Worm (Caenorhabditis elegans): ENCODE results near the gene gei-6.

gei-6 gene

ce11 chrV:7214802-7215201 lies 15.8 kb downstream of the gei-6 start, which contains the start of gene soap-1:
Gene soap-1 (minus strand): TSS chrV:7214902.
- TF ChIP-seq hnd-1 (tag; optimal IDR thresholded peaks at IDR 0.05) (no peak), sea-1 (GFP tag; conservative IDR thresholded peaks at IDR 0.05) (no peak), hmg-4 (GFP tag; optimal IDR thresholded peaks at IDR 0.05) (no peak), pes-1 (GFP tag; IDR thresholded peaks at IDR 0.05) (no peak)

- TF ChIP-seq flt-1 (GFP tag; IDR thresholded peaks at IDR 0.05) (no peak), ama-1 (optimal IDR thresholded peaks at IDR 0.05) (no peak), pes-1 (GFP tag; IDR thresholded peaks at IDR 0.05) (no peak), tra-4 (tag; optimal IDR thresholded peaks at IDR 0.05) (no peak), tbx-37 (GFP tag; conservative IDR thresholded peaks at IDR 0.05) (no peak), scrt-1 (GFP tag; IDR thresholded peaks at IDR 0.05) (no peak), ets-7 (tag; optimal IDR thresholded peaks at IDR 0.05) (no peak), hnd-1 (tag; optimal IDR thresholded peaks at IDR 0.05) (no peak), aly-1 (tag; optimal IDR thresholded peaks at IDR 0.05) (no peak), B0310.2 (tag; optimal IDR thresholded peaks at IDR 0.05) (no peak), tbx-11 (GFP tag; IDR thresholded peaks at IDR 0.05) (no peak)
Observed at ce11 chrV:7209001-7209400, 21.6 kb downstream of the gei-6 start.

- no peak for TF ChIP-seq scrt-1 (GFP tag; IDR thresholded peaks at IDR 0.05)
- no peak for TF ChIP-seq pes-1 (GFP tag; IDR thresholded peaks at IDR 0.05)
- TF ChIP-seq ets-7 (tag; optimal IDR thresholded peaks at IDR 0.05), result no peak
- TF ChIP-seq flt-1 (GFP tag; IDR thresholded peaks at IDR 0.05), result no peak
- no peak for TF ChIP-seq ama-1 (optimal IDR thresholded peaks at IDR 0.05)
- TF ChIP-seq hnd-1 (tag; optimal IDR thresholded peaks at IDR 0.05), result no peak
- no peak for TF ChIP-seq sea-1 (GFP tag; conservative IDR thresholded peaks at IDR 0.05)
Observed at ce11 chrV:7201353-7201752, 29.3 kb downstream of the gei-6 start.

- no peak for TF ChIP-seq B0310.2 (tag; optimal IDR thresholded peaks at IDR 0.05)
- TF ChIP-seq aly-1 (tag; optimal IDR thresholded peaks at IDR 0.05), result no peak
- TF ChIP-seq ets-7 (tag; optimal IDR thresholded peaks at IDR 0.05), result no peak
Observed at ce11 chrV:7199932-7200331, 30.7 kb downstream of the gei-6 start, which contains the start of gene F09G2.1. Gene F09G2.1 (plus strand): TSS chrV:7200232.

ce11 chrV:7199077-7199476 lies 31.6 kb downstream of the gei-6 start:
- no peak for TF ChIP-seq aly-1 (tag; optimal IDR thresholded peaks at IDR 0.05)
- TF ChIP-seq hmg-4 (GFP tag; optimal IDR thresholded peaks at IDR 0.05), result no peak
- TF ChIP-seq sea-1 (GFP tag; conservative IDR thresholded peaks at IDR 0.05), result no peak
- TF ChIP-seq ets-7 (tag; optimal IDR thresholded peaks at IDR 0.05), result no peak
- TF ChIP-seq F13C5.2 (tag; optimal IDR thresholded peaks at IDR 0.05), result no peak
- TF ChIP-seq hnd-1 (tag; optimal IDR thresholded peaks at IDR 0.05), result no peak
- no peak for TF ChIP-seq tra-4 (tag; optimal IDR thresholded peaks at IDR 0.05)
- TF ChIP-seq ceh-36 (tag; optimal IDR thresholded peaks at IDR 0.05), result no peak
- TF ChIP-seq hmbx-1 (tag; optimal IDR thresholded peaks at IDR 0.05), result no peak
- no peak for TF ChIP-seq flt-1 (GFP tag; IDR thresholded peaks at IDR 0.05)
- TF ChIP-seq B0310.2 (tag; optimal IDR thresholded peaks at IDR 0.05), result no peak
- no peak for TF ChIP-seq ama-1 (optimal IDR thresholded peaks at IDR 0.05)
- TF ChIP-seq pes-1 (GFP tag; IDR thresholded peaks at IDR 0.05), result no peak

- TF ChIP-seq ama-1 (optimal IDR thresholded peaks at IDR 0.05), result peak; percentile 21
- no peak for TF ChIP-seq F13C5.2 (tag; optimal IDR thresholded peaks at IDR 0.05)
Observed at ce11 chrV:7198403-7198802, 32.2 kb downstream of the gei-6 start.

- TF ChIP-seq ceh-36 (tag; optimal IDR thresholded peaks at IDR 0.05) (no peak), ceh-13 (GFP tag; optimal IDR thresholded peaks at IDR 0.05) (no peak), tbx-37 (GFP tag; conservative IDR thresholded peaks at IDR 0.05) (no peak), F13C5.2 (tag; optimal IDR thresholded peaks at IDR 0.05) (no peak), aly-1 (tag; optimal IDR thresholded peaks at IDR 0.05) (no peak), scrt-1 (GFP tag; IDR thresholded peaks at IDR 0.05) (no peak), B0310.2 (tag; optimal IDR thresholded peaks at IDR 0.05) (no peak), tbx-11 (GFP tag; IDR thresholded peaks at IDR 0.05) (no peak), hnd-1 (tag; optimal IDR thresholded peaks at IDR 0.05) (no peak), flt-1 (GFP tag; IDR thresholded peaks at IDR 0.05) (no peak), tra-4 (tag; optimal IDR thresholded peaks at IDR 0.05) (no peak), ama-1 (optimal IDR thresholded peaks at IDR 0.05) (no peak), pes-1 (GFP tag; IDR thresholded peaks at IDR 0.05) (no peak), sea-1 (GFP tag; conservative IDR thresholded peaks at IDR 0.05) (no peak), ets-7 (tag; optimal IDR thresholded peaks at IDR 0.05) (no peak), hmbx-1 (tag; optimal IDR thresholded peaks at IDR 0.05) (no peak), hmg-4 (GFP tag; optimal IDR thresholded peaks at IDR 0.05) (no peak)
Observed at ce11 chrV:7197036-7197435, 33.6 kb downstream of the gei-6 start.

- TF ChIP-seq hnd-1 (tag; optimal IDR thresholded peaks at IDR 0.05) (no peak), ets-7 (tag; optimal IDR thresholded peaks at IDR 0.05) (no peak), tbx-11 (GFP tag; IDR thresholded peaks at IDR 0.05) (no peak), hmg-4 (GFP tag; optimal IDR thresholded peaks at IDR 0.05) (peak; percentile 19), hmbx-1 (tag; optimal IDR thresholded peaks at IDR 0.05) (no peak), tbx-37 (GFP tag; conservative IDR thresholded peaks at IDR 0.05) (no peak), pes-1 (GFP tag; IDR thresholded peaks at IDR 0.05) (no peak), aly-1 (tag; optimal IDR thresholded peaks at IDR 0.05) (no peak), ama-1 (optimal IDR thresholded peaks at IDR 0.05) (no peak), tra-4 (tag; optimal IDR thresholded peaks at IDR 0.05) (no peak), F13C5.2 (tag; optimal IDR thresholded peaks at IDR 0.05) (peak; percentile 59), sea-1 (GFP tag; conservative IDR thresholded peaks at IDR 0.05) (no peak), ceh-36 (tag; optimal IDR thresholded peaks at IDR 0.05) (no peak), B0310.2 (tag; optimal IDR thresholded peaks at IDR 0.05) (no peak), flt-1 (GFP tag; IDR thresholded peaks at IDR 0.05) (0 out of 2 replicates have a peak, but pooled peaks have one; percentile 12), scrt-1 (GFP tag; IDR thresholded peaks at IDR 0.05) (no peak), ceh-13 (GFP tag; optimal IDR thresholded peaks at IDR 0.05) (no peak)
Observed at ce11 chrV:7196498-7196966, 34.1 kb downstream of the gei-6 start, which contains the start of gene F09G2.2. Gene F09G2.2 (plus strand): TSS chrV:7196916.

All from whole organism, early embryonic.